Worm (Caenorhabditis elegans): ENCODE results near the gene Y71H2AM.1.

The Y71H2AM.1 gene

DNA sequence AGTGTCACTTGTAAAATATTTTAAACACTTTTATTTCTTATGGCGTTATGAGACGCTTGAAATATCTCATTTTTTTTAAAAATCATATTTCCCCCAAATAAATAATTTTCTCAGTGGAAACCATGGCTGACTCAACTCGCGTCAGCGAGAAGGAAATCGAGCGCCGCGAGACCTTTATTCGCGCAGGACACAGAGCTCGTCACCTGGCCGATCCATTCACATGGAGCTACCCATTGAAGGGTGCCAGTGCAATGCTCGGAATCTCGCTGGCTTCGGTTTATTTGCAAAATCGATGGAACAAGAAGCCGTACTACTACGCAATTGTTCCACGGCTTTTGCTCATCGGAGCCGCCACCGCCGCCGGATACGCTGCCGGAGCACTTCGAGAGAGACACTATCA lies 40.1 kb upstream of the Y71H2AM.1 start, which contains the start of gene nduc-2:
nduc-2 (plus strand) TSS at position 113 of the 400 bp plus-strand sequence.
- TF ChIP-seq sma-3 (GFP tag; optimal IDR thresholded peaks at IDR 0.05) (peak; percentile 29), lsy-2 (tag; optimal IDR thresholded peaks at IDR 0.05) (peak in 1 of 2 experiments; percentile 13), dmd-4 (tag; optimal IDR thresholded peaks at IDR 0.05) (no peak), crh-2 (tag; optimal IDR thresholded peaks at IDR 0.05) (no peak), mdl-1 (tag; optimal IDR thresholded peaks at IDR 0.05) (no peak)

- TF ChIP-seq nhr-237 (tag; optimal IDR thresholded peaks at IDR 0.05) (no peak), unc-62 (GFP tag; optimal IDR thresholded peaks at IDR 0.05) (no peak), nhr-11 (tag; optimal IDR thresholded peaks at IDR 0.05) (no peak), nhr-25 (tag; optimal IDR thresholded peaks at IDR 0.05) (no peak), sma-3 (GFP tag; optimal IDR thresholded peaks at IDR 0.05) (no peak), R02D3.7 (tag; optimal IDR thresholded peaks at IDR 0.05) (no peak), crh-2 (tag; optimal IDR thresholded peaks at IDR 0.05) (no peak), elt-3 (tag; optimal IDR thresholded peaks at IDR 0.05) (no peak), F13H6.1 (tag; optimal IDR thresholded peaks at IDR 0.05) (no peak), lin-13 (GFP tag; optimal IDR thresholded peaks at IDR 0.05) (no peak), sem-4 (tag; optimal IDR thresholded peaks at IDR 0.05) (no peak), ceh-16 (tag; optimal IDR thresholded peaks at IDR 0.05) (no peak), nhr-10 (tag; optimal IDR thresholded peaks at IDR 0.05) (no peak), skn-1 (tag; optimal IDR thresholded peaks at IDR 0.05) (no peak), ztf-1 (GFP tag; conservative IDR thresholded peaks at IDR 0.05) (no peak)
Measured at ce11 chrIII:2787979-2788491, 38.8 kb upstream of the Y71H2AM.1 start, which contains the start of gene tbcc-1. Gene tbcc-1, plus strand, starts transcription at chrIII:2788441.

DNA sequence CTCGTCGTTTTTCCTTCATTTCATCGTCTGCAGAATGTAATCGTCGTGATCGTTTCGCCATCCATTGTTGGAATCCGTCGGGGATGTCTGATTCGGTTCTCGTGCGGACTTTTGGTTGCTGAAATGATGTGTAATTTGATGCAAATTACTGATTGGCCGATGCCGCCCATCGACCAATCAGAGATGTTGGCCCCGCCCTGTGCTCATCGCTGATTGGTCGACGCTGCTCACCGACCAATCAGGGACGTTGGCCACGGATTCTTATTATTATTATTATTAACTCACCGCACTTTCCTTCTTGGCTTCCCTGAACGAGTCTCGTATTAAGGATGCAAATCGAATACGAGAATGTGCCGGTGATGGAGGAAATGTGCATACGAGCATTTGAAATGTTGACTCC lies 32.8 kb upstream of the Y71H2AM.1 start:
- TF ChIP-seq lin-39 (tag; optimal IDR thresholded peaks at IDR 0.05) = no peak
- no peak for TF ChIP-seq nhr-6 (tag; optimal IDR thresholded peaks at IDR 0.05)
- no peak for TF ChIP-seq C34F6.9 (tag; optimal IDR thresholded peaks at IDR 0.05)
- TF ChIP-seq ztf-11 (tag; optimal IDR thresholded peaks at IDR 0.05) = no peak
- no peak for TF ChIP-seq nhr-129 (tag; optimal IDR thresholded peaks at IDR 0.05)
- no peak for TF ChIP-seq dmd-4 (tag; optimal IDR thresholded peaks at IDR 0.05)

DNA sequence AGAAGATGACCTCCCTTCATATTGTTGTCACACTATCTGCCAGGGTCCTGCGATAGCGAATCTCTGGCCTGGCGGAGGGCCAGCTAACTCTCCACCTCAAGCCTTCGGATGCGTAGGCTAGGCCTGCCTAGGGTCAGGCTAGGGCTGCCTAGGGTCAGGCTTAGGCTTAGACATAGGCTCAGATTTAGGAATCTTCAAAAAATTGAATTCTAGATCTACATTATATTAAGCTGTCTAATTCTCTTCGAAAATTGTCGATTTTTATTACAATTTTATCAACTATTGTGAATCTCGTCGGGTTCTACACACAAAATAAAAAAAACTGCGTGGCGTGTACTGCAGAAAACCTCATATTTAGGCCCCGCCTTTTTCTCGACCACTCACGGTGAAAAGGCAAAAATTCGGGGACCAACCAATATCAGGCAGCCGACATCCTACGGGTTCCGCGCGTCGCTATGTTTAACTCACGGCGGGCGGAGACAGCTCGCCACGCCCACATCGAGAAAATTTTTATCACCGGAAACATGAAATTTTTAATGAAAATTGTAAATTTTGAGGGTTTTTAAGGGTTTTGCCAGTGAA lies 31.3 kb upstream of the Y71H2AM.1 start:
- TF ChIP-seq nhr-6 (tag; optimal IDR thresholded peaks at IDR 0.05) = no peak
- TF ChIP-seq unc-62 (GFP tag; optimal IDR thresholded peaks at IDR 0.05) = no peak
- TF ChIP-seq sma-3 (GFP tag; optimal IDR thresholded peaks at IDR 0.05) = no peak
- TF ChIP-seq elt-3 (tag; optimal IDR thresholded peaks at IDR 0.05) = no peak
- no peak for TF ChIP-seq F13H6.1 (tag; optimal IDR thresholded peaks at IDR 0.05)
- TF ChIP-seq blmp-1 (tag; optimal IDR thresholded peaks at IDR 0.05; ENCODE audit: insufficient read depth) = no peak
- no peak for TF ChIP-seq mab-5 (tag; optimal IDR thresholded peaks at IDR 0.05)
- no peak for TF ChIP-seq ztf-4 (tag; optimal IDR thresholded peaks at IDR 0.05)
- TF ChIP-seq nhr-25 (tag; optimal IDR thresholded peaks at IDR 0.05) = no peak
- TF ChIP-seq unc-55 (GFP tag; optimal IDR thresholded peaks at IDR 0.05) = no peak
- no peak for TF ChIP-seq nhr-21 (tag; optimal IDR thresholded peaks at IDR 0.05)

DNA sequence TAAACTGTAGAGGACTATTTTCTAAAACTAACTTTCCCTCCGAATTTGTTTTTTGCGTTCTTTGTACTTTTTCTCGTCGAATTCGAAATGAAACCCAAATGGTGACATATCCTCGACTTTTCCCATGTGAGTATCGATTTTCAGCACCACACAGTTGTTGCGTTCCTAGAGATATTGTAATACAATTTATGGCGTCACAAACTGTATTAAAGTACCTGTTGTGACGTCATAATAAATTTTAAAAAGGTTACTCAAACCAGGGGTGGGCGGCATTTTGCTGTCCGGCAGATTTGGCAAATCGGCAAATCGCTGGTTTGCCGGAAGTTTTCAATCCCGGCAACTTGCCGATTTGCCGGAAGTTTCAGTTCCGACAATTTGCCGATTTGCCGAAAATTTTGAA lies 26.1 kb upstream of the Y71H2AM.1 start:
- no peak for TF ChIP-seq nhr-11 (tag; optimal IDR thresholded peaks at IDR 0.05)
- no peak for TF ChIP-seq nhr-25 (tag; optimal IDR thresholded peaks at IDR 0.05)
- no peak for TF ChIP-seq snpc-4 (tag; optimal IDR thresholded peaks at IDR 0.05)
- TF ChIP-seq nhr-77 (tag; optimal IDR thresholded peaks at IDR 0.05) = no peak
- no peak for TF ChIP-seq gmeb-1 (tag; optimal IDR thresholded peaks at IDR 0.05)
- no peak for TF ChIP-seq elt-3 (tag; optimal IDR thresholded peaks at IDR 0.05)
- TF ChIP-seq ztf-4 (tag; optimal IDR thresholded peaks at IDR 0.05) = no peak
- TF ChIP-seq zag-1 (tag; optimal IDR thresholded peaks at IDR 0.05) = no peak
- no peak for TF ChIP-seq lsy-2 (tag; optimal IDR thresholded peaks at IDR 0.05)
- TF ChIP-seq R02D3.7 (tag; optimal IDR thresholded peaks at IDR 0.05) = no peak
